Fruit fly (Drosophila melanogaster): Measurements from ENCODE around the gene CG34456.

The CG34456 gene

DNA sequence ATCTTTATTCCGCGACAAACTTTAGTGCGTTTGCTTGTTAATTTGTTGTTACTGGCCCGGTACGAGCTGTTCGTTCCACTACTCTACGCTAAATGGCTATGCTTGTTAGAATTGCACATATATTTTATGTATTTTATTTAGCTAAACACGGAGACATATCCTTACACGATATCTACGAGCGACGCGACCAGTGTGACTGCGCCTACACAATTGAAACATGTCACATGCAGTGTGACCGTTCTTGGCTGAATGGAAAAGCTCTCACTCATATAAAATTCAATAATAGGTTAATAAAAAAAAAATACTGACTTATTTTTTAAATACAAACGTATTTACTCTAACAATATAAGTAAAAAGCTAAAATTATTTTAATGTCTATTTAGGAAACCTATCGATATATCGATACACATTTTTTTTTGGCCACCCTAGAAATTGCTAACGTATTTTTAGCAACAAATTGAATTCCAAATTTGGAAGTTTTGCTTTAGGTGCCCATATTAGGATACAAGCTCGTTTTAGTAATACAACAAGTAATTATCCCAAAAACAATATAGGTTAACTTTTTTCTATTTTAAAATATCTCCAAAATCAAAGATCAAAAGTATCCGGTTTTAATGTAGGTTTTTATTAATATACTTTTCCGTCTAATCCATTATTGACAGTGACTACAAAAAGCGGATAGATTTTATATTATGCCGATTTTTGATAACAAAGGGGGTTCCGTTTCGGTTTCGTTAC is 37.3 kb downstream of the CG34456 start, which contains the start of gene CG4080 (continued):
- peak; percentile 8 for TF ChIP-seq CG17385 (GFP tag; optimal IDR thresholded peaks at IDR 0.05)
- TF ChIP-seq Hr78 (GFP tag; optimal IDR thresholded peaks at IDR 0.05): no peak
- TF ChIP-seq B-H2 (GFP tag; optimal IDR thresholded peaks at IDR 0.05): peak; percentile 61
- TF ChIP-seq E2f2 (GFP tag; IDR thresholded peaks at IDR 0.05): peak; percentile 29; the same call in 1 of the 2 replicates
- no peak for TF ChIP-seq Awh (GFP tag; IDR thresholded peaks at IDR 0.05)
- peak; percentile 6 for TF ChIP-seq CG13775 (GFP tag; optimal IDR thresholded peaks at IDR 0.05)
- TF ChIP-seq CG10209 (GFP tag; optimal IDR thresholded peaks at IDR 0.05): no peak
- no peak for TF ChIP-seq trh (GFP tag; optimal IDR thresholded peaks at IDR 0.05)
- no peak for TF ChIP-seq CG4360 (GFP tag; IDR thresholded peaks at IDR 0.05)
- TF ChIP-seq E2f1 (GFP tag; IDR thresholded peaks at IDR 0.05): peak; percentile 25; the same call in 1 of the 2 replicates
- TF ChIP-seq Eip74EF (GFP tag; optimal IDR thresholded peaks at IDR 0.05): no peak
- peak; percentile 62; the same call in 1 of the 2 replicates for TF ChIP-seq CG2129 (GFP tag; IDR thresholded peaks at IDR 0.05; ENCODE audit: partially characterized antibody)
- peak; percentile 33 for TF ChIP-seq CG10543 (GFP tag; optimal IDR thresholded peaks at IDR 0.05)
- peak; percentile 27; the same call in 1 of the 3 replicates for TF ChIP-seq otp (GFP tag; IDR thresholded peaks at IDR 0.05)
- peak; percentile 24 for TF ChIP-seq CG10147 (GFP tag; optimal IDR thresholded peaks at IDR 0.05)
- no peak for TF ChIP-seq tin (GFP tag; optimal IDR thresholded peaks at IDR 0.05)
- peak; percentile 55 for TF ChIP-seq CG34376 (GFP tag; optimal IDR thresholded peaks at IDR 0.05)
- no peak for TF ChIP-seq sisA (GFP tag; IDR thresholded peaks at IDR 0.05)
- peak; percentile 15 for TF ChIP-seq CG7839 (tag; optimal IDR thresholded peaks at IDR 0.05)
- no peak for TF ChIP-seq gsb (GFP tag; IDR thresholded peaks at IDR 0.05)
- TF ChIP-seq HLH54F (GFP tag; optimal IDR thresholded peaks at IDR 0.05): no peak
- TF ChIP-seq CG15601 (tag; optimal IDR thresholded peaks at IDR 0.05): peak; percentile 57
- peak; percentile 67 for TF ChIP-seq Sry-δ (GFP tag; optimal IDR thresholded peaks at IDR 0.05)
- no peak for TF ChIP-seq CG10274 (GFP tag; optimal IDR thresholded peaks at IDR 0.05)
- no peak for TF ChIP-seq sima (GFP tag; optimal IDR thresholded peaks at IDR 0.05)
- no peak for TF ChIP-seq fd3F (GFP tag; optimal IDR thresholded peaks at IDR 0.05)
- TF ChIP-seq ems (GFP tag; optimal IDR thresholded peaks at IDR 0.05): peak; percentile 35
- TF ChIP-seq Lhr (GFP tag; optimal IDR thresholded peaks at IDR 0.05): peak; percentile 81
- peak; percentile 69 for TF ChIP-seq CG34224 (GFP tag; IDR thresholded peaks at IDR 0.05; ENCODE audit: partially characterized antibody)
- TF ChIP-seq bowl (GFP tag; IDR thresholded peaks at IDR 0.05): no peak
- no peak for TF ChIP-seq CG30403 (GFP tag; optimal IDR thresholded peaks at IDR 0.05)
- TF ChIP-seq ham (GFP tag; IDR thresholded peaks at IDR 0.05): no peak
- peak; percentile 3 for TF ChIP-seq CG12744 (GFP tag; optimal IDR thresholded peaks at IDR 0.05)
- no peak for TF ChIP-seq CG3407 (GFP tag; optimal IDR thresholded peaks at IDR 0.05)
- no peak for TF ChIP-seq ro (GFP tag; IDR thresholded peaks at IDR 0.05)
- TF ChIP-seq CG17361 (GFP tag; IDR thresholded peaks at IDR 0.05): peak; percentile 39; the same call in 1 of the 3 replicates
- no peak for TF ChIP-seq tx (GFP tag; optimal IDR thresholded peaks at IDR 0.05)
- TF ChIP-seq hkb (optimal IDR thresholded peaks at IDR 0.05): peak; percentile 6
- 0 out of 2 replicates have a peak, but pooled peaks have one; percentile 19 for TF ChIP-seq hkb (GFP tag; IDR thresholded peaks at IDR 0.05)
- TF ChIP-seq Dip2 (GFP tag; IDR thresholded peaks at IDR 0.05): no peak
- TF ChIP-seq CG34422 (GFP tag; IDR thresholded peaks at IDR 0.05): no peak; the same call in 2 of the 3 replicates
- peak; percentile 82; the same call in 1 of the 2 replicates for TF ChIP-seq ranshi (GFP tag; IDR thresholded peaks at IDR 0.05)
- TF ChIP-seq CG2875 (GFP tag; optimal IDR thresholded peaks at IDR 0.05): no peak
- peak; percentile 77 for TF ChIP-seq CG16813 (GFP tag; IDR thresholded peaks at IDR 0.05; ENCODE audit: partially characterized antibody)
- peak; percentile 44 for TF ChIP-seq Nf-YC (tag; optimal IDR thresholded peaks at IDR 0.05)
- TF ChIP-seq CG6854 (GFP tag; optimal IDR thresholded peaks at IDR 0.05): no peak
- no peak for TF ChIP-seq org-1 (GFP tag; optimal IDR thresholded peaks at IDR 0.05)
- TF ChIP-seq H15 (GFP tag; IDR thresholded peaks at IDR 0.05): no peak
- TF ChIP-seq al (GFP tag; IDR thresholded peaks at IDR 0.05): no peak

Data from whole organism, embryonic.